Worm (Caenorhabditis elegans) whole organism, young adult: ENCODE measurements around the gene Y39G8B.2.

Experiments used
- B0019.2 ChIP-seq: fragments of 200-800 bp; sonication (Bioruptor generic); conservative IDR thresholded peaks from 2 replicates; pipeline ENCODE4 v1.3.6; 2022; ENCODE audit warnings: missing genetic modification reagents, missing genetic modification characterization, missing compliant biosample characterization
- F49E8.2 ChIP-seq: sonication (generic microtip); optimal IDR thresholded peaks from 3 replicates; lab custom pipeline; 2017; ENCODE audit warnings: missing genetic modification characterization, mild to moderate bottlenecking, missing compliant biosample characterization, antibody characterized with exemption, moderate library complexity; ENCODE audit not compliant: insufficient read depth
- F57A8.1 ChIP-seq: fragments of 200-800 bp; sonication (Bioruptor generic); optimal IDR thresholded peaks from 2 replicates; lab custom pipeline; 2018; ENCODE audit warnings: mild to moderate bottlenecking, missing genetic modification characterization, moderate library complexity, missing compliant biosample characterization
- F57C9.4 ChIP-seq: sonication (generic microtip); optimal IDR thresholded peaks from 2 replicates; lab custom pipeline; 2017; ENCODE audit warnings: mild to moderate bottlenecking, missing genetic modification characterization, missing compliant biosample characterization
- Y79H2A.3 ChIP-seq: fragments of 200-800 bp; sonication (Bioruptor generic); conservative IDR thresholded peaks from 2 replicates; pipeline ENCODE4 v1.3.6; 2022; ENCODE audit warnings: missing genetic modification reagents, missing genetic modification characterization, missing compliant biosample characterization
- aptf-2 ChIP-seq: fragments of 200-800 bp; sonication (Bioruptor generic); conservative IDR thresholded peaks from 2 replicates; pipeline ENCODE4 v1.3.6; 2022; ENCODE audit warnings: missing genetic modification reagents, missing genetic modification characterization, missing compliant biosample characterization
- bed-2 ChIP-seq: fragments of 200-800 bp; sonication (Bioruptor generic); IDR thresholded peaks from 2 replicates; pipeline ENCODE4 v1.3.6; 2022; ENCODE audit warnings: missing genetic modification reagents, missing genetic modification characterization, missing compliant biosample characterization
- ceh-91 ChIP-seq: fragments of 200-800 bp; sonication (Bioruptor generic); IDR thresholded peaks from 2 replicates; pipeline ENCODE4 v1.3.6; 2022; ENCODE audit warnings: missing genetic modification reagents, missing genetic modification characterization, missing compliant biosample characterization
- chd-7 ChIP-seq: sonication (generic microtip); optimal IDR thresholded peaks from 2 replicates; lab custom pipeline; 2016; ENCODE audit warnings: mild to moderate bottlenecking, missing genetic modification characterization, moderate library complexity, missing compliant biosample characterization
- die-1 ChIP-seq: sonication (generic microtip); optimal IDR thresholded peaks from 2 replicates; lab custom pipeline; 2016; ENCODE audit warnings: missing genotype, mild to moderate bottlenecking, missing genetic modification characterization, missing compliant biosample characterization
- dox-1 ChIP-seq: fragments of 200-800 bp; sonication (Bioruptor generic); IDR thresholded peaks from 2 replicates; pipeline ENCODE4 v1.3.6; 2022; ENCODE audit warnings: missing genetic modification reagents, missing genetic modification characterization, missing compliant biosample characterization
- dpl-1 ChIP-seq: fragments of 150-350 bp; optimal IDR thresholded peaks from 2 replicates; lab custom pipeline; 2014; ENCODE audit warnings: missing biosample characterization, missing genetic modification reagents, missing genetic modification characterization
- egrh-3 ChIP-seq: fragments of 200-800 bp; sonication (Bioruptor generic); IDR thresholded peaks from 2 replicates; pipeline ENCODE4 v1.3.6; 2022; ENCODE audit warnings: missing genetic modification reagents, missing genetic modification characterization, missing compliant biosample characterization
- him-1 ChIP-seq: sonication (generic microtip); optimal IDR thresholded peaks from 2 replicates; lab custom pipeline; 2016; ENCODE audit warnings: missing genotype, missing genetic modification reagents, missing genetic modification characterization, missing compliant biosample characterization
- hlh-12 ChIP-seq: sonication (generic microtip); optimal IDR thresholded peaks from 2 replicates; lab custom pipeline; 2016; ENCODE audit warnings: missing genetic modification characterization, missing compliant biosample characterization
- hmg-1.2 ChIP-seq: fragments of 200-800 bp; sonication (Bioruptor generic); IDR thresholded peaks from 2 replicates; pipeline ENCODE4 v1.3.6; 2022; ENCODE audit warnings: missing genetic modification reagents, missing genetic modification characterization, missing compliant biosample characterization
- hsf-1 ChIP-seq: fragments of 200-800 bp; sonication (Bioruptor generic); IDR thresholded peaks from 2 replicates; pipeline ENCODE4 v1.3.6; 2022; ENCODE audit warnings: missing genetic modification reagents, missing genetic modification characterization, missing compliant biosample characterization
- let-526 ChIP-seq: fragments of 200-800 bp; sonication (Bioruptor generic); IDR thresholded peaks from 2 replicates; pipeline ENCODE4 v1.3.6; 2022; ENCODE audit warnings: missing genetic modification reagents, missing genetic modification characterization, missing compliant biosample characterization
- let-607 ChIP-seq, 2 experiments: fragments of 200-800 bp in 1 of 2; sonication (Bioruptor generic) in 1 of 2; sonication (generic microtip) in 1 of 2; optimal IDR thresholded peaks; 2 replicates each; lab custom pipeline; 2016 to 2018; ENCODE audit warnings: mild to moderate bottlenecking in 2 of 2, missing compliant biosample characterization in 2 of 2, missing genetic modification characterization in 2 of 2, moderate library complexity in 2 of 2, missing genotype in 1 of 2
- lin-35 ChIP-seq, 3 experiments: fragments of 150-350 bp in 2 of 3; sonication (generic microtip) in 1 of 3; optimal IDR thresholded peaks; 2 replicates each; lab custom pipeline; 2014 to 2018; ENCODE audit warnings: missing biosample characterization in 3 of 3, missing genetic modification characterization in 3 of 3, missing genetic modification reagents in 3 of 3
- lsl-1 ChIP-seq: fragments of 200-800 bp; sonication (Bioruptor generic); optimal IDR thresholded peaks from 2 replicates; lab custom pipeline; 2018; ENCODE audit warnings: mild to moderate bottlenecking, missing genetic modification characterization, moderate library complexity, missing compliant biosample characterization
- madf-10 ChIP-seq: sonication (generic microtip); optimal IDR thresholded peaks from 2 replicates; lab custom pipeline; 2016; ENCODE audit warnings: mild to moderate bottlenecking, missing genetic modification characterization, missing compliant biosample characterization
- madf-8 ChIP-seq: fragments of 200-800 bp; sonication (Bioruptor generic); conservative IDR thresholded peaks from 2 replicates; pipeline ENCODE4 v1.3.6; 2022; ENCODE audit warnings: missing genetic modification reagents, missing genetic modification characterization, missing compliant biosample characterization
- mel-28 ChIP-seq: sonication (generic microtip); optimal IDR thresholded peaks from 2 replicates; lab custom pipeline; 2016; ENCODE audit warnings: borderline replicate concordance, mild to moderate bottlenecking, missing genetic modification characterization, missing compliant biosample characterization
- nfya-1 ChIP-seq: sonication (generic microtip); optimal IDR thresholded peaks from 2 replicates; lab custom pipeline; 2017; ENCODE audit warnings: antibody characterized with exemption, missing compliant biosample characterization, missing genetic modification characterization, borderline replicate concordance; ENCODE audit not compliant: insufficient read depth
- rec-8 ChIP-seq, 2 experiments: sonication (generic microtip); optimal IDR thresholded peaks; 2 replicates each; lab custom pipeline; 2016; ENCODE audit warnings: mild to moderate bottlenecking in 2 of 2, missing genetic modification characterization in 2 of 2, missing genetic modification reagents in 2 of 2, missing genotype in 2 of 2, missing biosample characterization in 1 of 2, missing compliant biosample characterization in 1 of 2, moderate library complexity in 1 of 2
- rpc-1 ChIP-seq, 2 experiments: fragments of 150-350 bp in 1 of 2; sonication (generic microtip) in 1 of 2; optimal IDR thresholded peaks; 2 replicates each; lab custom pipeline; 2014 to 2018; ENCODE audit warnings: missing biosample characterization in 1 of 2, missing genetic modification characterization in 1 of 2, missing genetic modification reagents in 1 of 2, missing genotype in 1 of 2
- snpc-4 ChIP-seq, 5 experiments: fragments of 150-350 bp in 1 of 5; sonication (generic microtip) in 4 of 5; optimal IDR thresholded peaks; 2 replicates each; lab custom pipeline; 2014 to 2018; ENCODE audit warnings: missing genetic modification characterization in 5 of 5, missing biosample characterization in 3 of 5, antibody characterized with exemption in 2 of 5, mild to moderate bottlenecking in 2 of 5, missing compliant biosample characterization in 2 of 5, missing genotype in 2 of 5, moderate library complexity in 2 of 5, missing genetic modification reagents in 1 of 5
- somi-1 ChIP-seq: fragments of 200-800 bp; sonication (Bioruptor generic); optimal IDR thresholded peaks from 2 replicates; lab custom pipeline; 2018; ENCODE audit warnings: mild to moderate bottlenecking, missing genetic modification characterization, missing compliant biosample characterization
- unc-130 ChIP-seq: sonication (generic microtip); optimal IDR thresholded peaks from 2 replicates; lab custom pipeline; 2016; ENCODE audit warnings: missing genetic modification reagents, missing genetic modification characterization, missing compliant biosample characterization
- ztf-18 ChIP-seq: sonication (generic microtip); optimal IDR thresholded peaks from 2 replicates; lab custom pipeline; 2016; ENCODE audit warnings: missing genotype, mild to moderate bottlenecking, missing genetic modification characterization, missing compliant biosample characterization
- ztf-25 ChIP-seq: fragments of 200-800 bp; sonication (Bioruptor generic); IDR thresholded peaks from 2 replicates; pipeline ENCODE4 v1.3.6; 2022; ENCODE audit warnings: missing genetic modification reagents, missing genetic modification characterization, missing compliant biosample characterization
- ztf-26 ChIP-seq: sonication (generic microtip); optimal IDR thresholded peaks from 2 replicates; lab custom pipeline; 2017; ENCODE audit warnings: missing genetic modification characterization, missing compliant biosample characterization

Y39G8B.2 gene

DNA sequence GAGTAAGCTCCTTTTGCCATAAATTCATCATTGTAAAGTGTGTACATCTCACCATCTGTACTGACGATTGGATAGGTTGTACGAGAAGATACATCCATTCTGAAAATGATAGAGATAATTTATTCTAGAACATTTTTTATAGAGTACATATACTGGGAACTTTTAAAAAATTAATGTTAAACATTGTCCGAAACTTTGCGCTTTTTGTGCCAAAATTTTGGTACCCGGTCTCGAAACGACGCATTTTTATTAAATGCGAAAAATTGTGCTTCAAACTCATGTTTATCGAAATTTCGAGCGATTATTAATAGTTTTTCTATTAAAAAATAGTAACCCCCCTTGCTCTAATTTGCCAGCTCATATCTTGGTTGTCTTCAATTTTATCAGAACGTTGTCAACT lies 15.7 kb upstream of the Y39G8B.2 start, which contains the start of gene Y39G8B.5:
Y39G8B.5 (minus strand) TSS at position 101 of the 400 bp plus-strand sequence.
- TF ChIP-seq egrh-3 (GFP tag; lab: Robert Waterston, UW) (no peak), bed-2 (no peak), ztf-25 (no peak), F49E8.2 (tag; lab: Kevin White, UChicago) (no peak), ceh-91 (GFP tag; lab: Robert Waterston, UW) (no peak), unc-130 (GFP tag; lab: Kevin White, UChicago) (no peak), aptf-2 (GFP tag; lab: Robert Waterston, UW) (no peak), somi-1 (GFP tag; lab: Kevin White, UChicago) (no peak), lin-35 (GFP tag; optimal IDR thresholded peaks at IDR 0.05; lab: Kevin White, UChicago) (no peak), mel-28 (tag; lab: Kevin White, UChicago) (no peak), dox-1 (GFP tag; lab: Robert Waterston, UW) (no peak), Y79H2A.3 (no peak), lsl-1 (GFP tag; lab: Kevin White, UChicago) (no peak), let-607 (tag; optimal IDR thresholded peaks at IDR 0.05; lab: Kevin White, UChicago) (no peak), let-526 (GFP tag; lab: Robert Waterston, UW) (no peak), madf-10 (tag; lab: Kevin White, UChicago) (no peak), hlh-12 (tag; lab: Kevin White, UChicago) (no peak), F57C9.4 (tag; lab: Kevin White, UChicago) (no peak)

DNA sequence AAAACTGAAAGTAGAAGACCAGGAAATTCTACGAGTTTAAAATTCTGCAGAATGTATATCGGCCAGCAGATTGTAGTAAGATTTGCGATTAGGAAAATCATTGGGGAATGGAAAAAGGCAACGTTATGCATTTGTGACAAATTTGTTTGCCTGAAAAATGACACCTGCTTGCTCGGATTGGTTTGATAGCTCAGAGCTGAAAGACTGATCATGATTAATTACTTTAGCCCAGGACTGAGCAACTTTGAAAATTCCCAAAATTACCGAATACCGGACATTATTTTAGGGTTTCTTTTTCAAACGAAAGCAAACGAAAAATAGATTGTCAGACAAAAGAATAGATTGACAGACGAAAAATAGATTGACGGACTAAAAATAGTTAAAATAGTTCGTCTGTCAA lies 8.5 kb upstream of the Y39G8B.2 start, which contains the start of gene sre-47:
sre-47 (minus strand) TSS at position 101 of the 400 bp plus-strand sequence.
- TF ChIP-seq B0019.2 (GFP tag; lab: Robert Waterston, UW) (no peak), hmg-1.2 (GFP tag; lab: Robert Waterston, UW) (no peak), hsf-1 (GFP tag; lab: Robert Waterston, UW) (no peak), die-1 (tag; lab: Kevin White, UChicago) (no peak), F57A8.1 (GFP tag; lab: Kevin White, UChicago) (no peak), madf-8 (GFP tag; lab: Robert Waterston, UW) (no peak), ztf-18 (tag; lab: Kevin White, UChicago) (no peak), somi-1 (GFP tag; lab: Kevin White, UChicago) (no peak), nfya-1 (tag; lab: Kevin White, UChicago) (no peak)

ce11 chrII:13982923-13983322 lies 6.9 kb upstream of the Y39G8B.2 start, which contains the start of the genes Y39G8B.13 and Y39G8B.10:
TSS of gene Y39G8B.13 (minus strand) at chrII:13983047.
TSS of gene Y39G8B.10 (minus strand) at chrII:13983115.
- TF ChIP-seq snpc-4 (GFP tag; optimal IDR thresholded peaks at IDR 0.05; lab: Kevin White, UChicago) (no peak), snpc-4 (tag; optimal IDR thresholded peaks at IDR 0.05; lab: Kevin White, UChicago) (no peak), dpl-1 (GFP tag; lab: Kevin White, UChicago) (no peak), rpc-1 (optimal IDR thresholded peaks at IDR 0.05; lab: Kevin White, UChicago) (no peak), rpc-1 (tag; optimal IDR thresholded peaks at IDR 0.05; lab: Kevin White, UChicago) (no peak), rec-8 (tag; optimal IDR thresholded peaks at IDR 0.05; lab: Kevin White, UChicago) (no peak), ztf-26 (tag; lab: Kevin White, UChicago) (no peak), B0019.2 (GFP tag; lab: Robert Waterston, UW) (no peak), chd-7 (tag; lab: Kevin White, UChicago) (no peak), F49E8.2 (tag; lab: Kevin White, UChicago) (no peak), him-1 (tag; lab: Kevin White, UChicago) (no peak)
